Fruit fly (Drosophila melanogaster): Measurements from ENCODE around the gene CG1316.
A peak's percentile ranks its signal among the peaks of the same experiment; 100 is the strongest.

The CG1316 gene

DNA sequence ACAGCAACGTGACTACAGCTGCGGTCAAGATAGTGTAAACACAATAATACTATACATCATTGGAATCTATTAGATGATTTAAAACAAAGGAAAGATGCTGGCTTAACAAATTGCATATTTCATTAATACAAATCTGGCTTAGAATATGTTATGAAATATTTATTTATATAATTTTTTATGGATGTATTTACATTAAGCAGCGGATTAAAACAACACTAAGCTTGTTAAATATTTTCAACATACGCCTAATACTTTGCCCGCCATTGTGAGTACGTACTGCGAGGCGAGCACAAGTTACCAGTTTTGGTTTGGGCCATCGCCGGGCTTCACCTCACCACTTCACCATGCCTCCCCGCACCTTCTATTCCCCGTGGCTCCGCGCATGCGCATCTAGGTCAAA lies 13.7 kb upstream of the CG1316 start (continued):
- TF ChIP-seq CG12769 (tag; optimal IDR thresholded peaks at IDR 0.05), result peak; percentile 28
- TF ChIP-seq cato (GFP tag; optimal IDR thresholded peaks at IDR 0.05; ENCODE audit: borderline replicate concordance), result no peak
- TF ChIP-seq Poxn (GFP tag; IDR thresholded peaks at IDR 0.05), result no peak
- peak; percentile 68 for TF ChIP-seq dmrt11E (tag; optimal IDR thresholded peaks at IDR 0.05)
- no peak for TF ChIP-seq Antp (GFP tag; optimal IDR thresholded peaks at IDR 0.05)
- peak; percentile 17 for TF ChIP-seq CG2116 (GFP tag; optimal IDR thresholded peaks at IDR 0.05)
- TF ChIP-seq Elba2 (GFP tag; optimal IDR thresholded peaks at IDR 0.05), result no peak
- no peak for TF ChIP-seq Ets65A (GFP tag)
- peak; percentile 77 for TF ChIP-seq CG6689 (GFP tag; IDR thresholded peaks at IDR 0.05)
- no peak for TF ChIP-seq Sry-β (GFP tag; optimal IDR thresholded peaks at IDR 0.05)
- TF ChIP-seq CG6254 (GFP tag; optimal IDR thresholded peaks at IDR 0.05), result peak; percentile 61
- peak; percentile 78 for TF ChIP-seq CG7556 (GFP tag; optimal IDR thresholded peaks at IDR 0.05)
- peak; percentile 60 for TF ChIP-seq Nf-YB (GFP tag; optimal IDR thresholded peaks at IDR 0.05)
- peak; percentile 40 for TF ChIP-seq Max (GFP tag; optimal IDR thresholded peaks at IDR 0.05)
- no peak for TF ChIP-seq pan (optimal IDR thresholded peaks at IDR 0.05)
- TF ChIP-seq pan (GFP tag; optimal IDR thresholded peaks at IDR 0.05 in 1 of 2, IDR thresholded peaks at IDR 0.05 in 1 of 2), result peak in 1 of 2 experiments; percentile 69
- TF ChIP-seq caup (GFP tag; optimal IDR thresholded peaks at IDR 0.05; ENCODE audit: severe bottlenecking), result peak; percentile 53
- peak; percentile 84 for TF ChIP-seq Sox100B (GFP tag; optimal IDR thresholded peaks at IDR 0.05)
- TF ChIP-seq dmrt99B (tag; optimal IDR thresholded peaks at IDR 0.05), result peak; percentile 85
- peak; percentile 65 for TF ChIP-seq CG12659 (GFP tag; optimal IDR thresholded peaks at IDR 0.05)
- TF ChIP-seq CG3847 (GFP tag; IDR thresholded peaks at IDR 0.05), result peak; percentile 34; the same call in 1 of the 2 replicates
- TF ChIP-seq eyg (GFP tag; optimal IDR thresholded peaks at IDR 0.05), result no peak
- TF ChIP-seq CG33557 (GFP tag; optimal IDR thresholded peaks at IDR 0.05), result peak; percentile 69
- TF ChIP-seq Xrp1 (GFP tag; IDR thresholded peaks at IDR 0.05), result peak; percentile 81
- TF ChIP-seq luna (GFP tag; optimal IDR thresholded peaks at IDR 0.05), result no peak
- peak; percentile 81 for TF ChIP-seq grau (tag; optimal IDR thresholded peaks at IDR 0.05)
- peak; percentile 65 for TF ChIP-seq Hmr (GFP tag; optimal IDR thresholded peaks at IDR 0.05)
- TF ChIP-seq CG31224 (GFP tag; IDR thresholded peaks at IDR 0.05), result peak; percentile 20; the same call in 1 of the 2 replicates
- no peak for TF ChIP-seq CG8089 (GFP tag; optimal IDR thresholded peaks at IDR 0.05)
- TF ChIP-seq CG9817 (tag; optimal IDR thresholded peaks at IDR 0.05), result peak; percentile 45
- TF ChIP-seq al (GFP tag; IDR thresholded peaks at IDR 0.05), result 0 out of 2 replicates have a peak, but pooled peaks have one; percentile 32
- TF ChIP-seq D (optimal IDR thresholded peaks at IDR 0.05), result no peak
- peak; percentile 71 for TF ChIP-seq D (GFP tag; optimal IDR thresholded peaks at IDR 0.05)
- 0 out of 3 replicates have a peak, but pooled peaks have one; percentile 15 for TF ChIP-seq CG6791 (GFP tag; IDR thresholded peaks at IDR 0.05; ENCODE audit: partially characterized antibody)
- TF ChIP-seq so (GFP tag; IDR thresholded peaks at IDR 0.05), result peak; percentile 59; the same call in 2 of the 3 replicates
- TF ChIP-seq CG43689 (GFP tag; IDR thresholded peaks at IDR 0.05), result no peak
- peak; percentile 58 for TF ChIP-seq scrt (GFP tag; optimal IDR thresholded peaks at IDR 0.05)
- TF ChIP-seq H2.0 (GFP tag; IDR thresholded peaks at IDR 0.05), result peak; percentile 20; the same call in 1 of the 2 replicates
- TF ChIP-seq CG11696 (GFP tag; IDR thresholded peaks at IDR 0.05), result peak; percentile 85
- peak; percentile 53 for TF ChIP-seq CG3407 (GFP tag; optimal IDR thresholded peaks at IDR 0.05)
- TF ChIP-seq CG6854 (GFP tag; optimal IDR thresholded peaks at IDR 0.05), result peak; percentile 59
- TF ChIP-seq wdn (GFP tag; IDR thresholded peaks at IDR 0.05), result 0 out of 2 replicates have a peak, but pooled peaks have one; percentile 7
- peak; percentile 72 for TF ChIP-seq run (tag; optimal IDR thresholded peaks at IDR 0.05)
- no peak for TF ChIP-seq ac (GFP tag; optimal IDR thresholded peaks at IDR 0.05)
- TF ChIP-seq CG11723 (GFP tag; optimal IDR thresholded peaks at IDR 0.05), result peak; percentile 41
- peak; percentile 81 for TF ChIP-seq CG17359 (tag; optimal IDR thresholded peaks at IDR 0.05)
- TF ChIP-seq CG13424 (tag; optimal IDR thresholded peaks at IDR 0.05), result peak; percentile 82
- peak; percentile 44 for TF ChIP-seq sqz (GFP tag; optimal IDR thresholded peaks at IDR 0.05)
- TF ChIP-seq CG2199 (GFP tag; IDR thresholded peaks at IDR 0.05), result 0 out of 3 replicates have a peak, but pooled peaks have one; percentile 40
- no peak for TF ChIP-seq CG2129 (GFP tag; IDR thresholded peaks at IDR 0.05; ENCODE audit: partially characterized antibody)
